Fruit fly (Drosophila melanogaster) whole organism, adult: Measurements from ENCODE around the gene Hmx.

Experiments used
- CG11617 ChIP-seq: fragments of 200-800 bp; sonication (Bioruptor generic); optimal IDR thresholded peaks from 2 replicates; lab custom pipeline; 2017; ENCODE audit warnings: mild to moderate bottlenecking, missing biosample characterization, missing genetic modification reagents, missing genetic modification characterization
- CG33017 ChIP-seq: fragments of 200-800 bp; sonication (Bioruptor generic); optimal IDR thresholded peaks from 2 replicates; lab custom pipeline; 2018; ENCODE audit warnings: missing biosample characterization, mild to moderate bottlenecking, missing genetic modification characterization, moderate library complexity
- CG5204 ChIP-seq: fragments of 200-800 bp; sonication (Bioruptor generic); optimal IDR thresholded peaks from 2 replicates; lab custom pipeline; 2016; ENCODE audit warnings: missing biosample characterization, missing genetic modification characterization
- Hr96 ChIP-seq: fragments of 200-800 bp; sonication (Bioruptor generic); optimal IDR thresholded peaks from 2 replicates; lab custom pipeline; 2016; ENCODE audit warnings: missing biosample characterization, missing genetic modification characterization
- kay ChIP-seq: fragments of 200-800 bp; sonication (Bioruptor generic); peaks from one replicate; lab custom pipeline; 2016; ENCODE audit warnings: missing biosample characterization, missing genetic modification characterization, borderline replicate concordance
- pad ChIP-seq: fragments of 200-800 bp; sonication (Bioruptor generic); optimal IDR thresholded peaks from 3 replicates; lab custom pipeline; 2017; ENCODE audit warnings: missing biosample characterization, missing genetic modification characterization, mild to moderate bottlenecking, moderate library complexity, missing genetic modification reagents

DNA sequence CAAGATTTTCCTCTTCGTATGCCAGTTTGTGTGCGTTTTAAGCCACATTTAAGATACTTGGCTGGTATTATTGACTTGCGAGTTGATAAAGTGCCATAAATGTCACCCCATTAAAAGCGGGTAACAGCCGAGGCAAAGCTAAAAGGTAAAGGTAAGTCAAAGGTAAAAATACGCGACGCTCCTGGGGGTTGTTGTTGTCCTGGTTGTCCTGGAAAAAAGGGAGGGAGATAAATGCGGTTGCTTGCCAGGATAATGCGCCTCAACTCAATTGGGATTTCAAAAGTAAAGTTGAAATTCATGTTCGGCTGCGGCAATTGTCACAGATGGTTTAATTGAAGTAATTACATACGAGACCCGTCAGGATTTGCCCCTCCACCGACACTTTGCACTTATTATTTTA is 34.7 kb downstream of the Hmx start:
- no peak for TF ChIP-seq CG5204 (GFP tag; lab: Kevin White, UChicago)
- no peak for TF ChIP-seq kay (GFP tag; lab: Kevin White, UChicago)
- TF ChIP-seq Hr96, result no peak
- TF ChIP-seq pad (GFP tag; lab: Kevin White, UChicago), result no peak
- no peak for TF ChIP-seq CG33017 (tag; lab: Kevin White, UChicago)
- no peak for TF ChIP-seq CG11617 (GFP tag; lab: Kevin White, UChicago)
